Worm (Caenorhabditis elegans): ENCODE data around the gene ZK418.10.

DNA sequence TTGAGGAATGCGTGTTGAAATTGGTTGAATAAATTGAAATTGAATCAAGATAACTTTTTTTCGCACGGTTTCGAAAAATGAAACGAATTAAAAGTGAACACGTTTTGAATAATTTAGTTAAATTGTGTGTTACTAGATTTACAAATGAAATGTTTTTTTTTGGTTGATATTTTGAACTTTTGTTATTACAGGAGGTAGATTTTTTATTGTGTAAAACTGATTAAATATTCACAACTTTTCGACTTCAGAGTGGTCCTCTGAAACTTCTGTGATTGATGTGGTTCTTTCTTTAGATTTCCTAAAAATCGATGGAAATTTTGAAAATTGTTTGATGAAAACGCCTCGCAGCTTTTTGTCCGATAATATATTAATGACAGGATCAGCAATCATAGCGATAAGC lies 14.1 kb downstream of the ZK418.10 start, which contains the start of gene ZK418.13:
- no peak for TF ChIP-seq Y56A3A.18 (GFP tag; IDR thresholded peaks at IDR 0.05)
- TF ChIP-seq snpc-4 (GFP tag; optimal IDR thresholded peaks at IDR 0.05) = no peak
- no peak for TF ChIP-seq snpc-4 (tag; optimal IDR thresholded peaks at IDR 0.05)
- no peak for TF ChIP-seq repo-1 (tag; optimal IDR thresholded peaks at IDR 0.05)
- TF ChIP-seq unc-62 (GFP tag; optimal IDR thresholded peaks at IDR 0.05) = no peak
